Worm (Caenorhabditis elegans): Measurements from ENCODE around the gene C45G9.6.
A peak's percentile ranks its signal among the peaks of the same experiment; 100 is the strongest.

C45G9.6 gene

ce11 chrIII:5036158-5036557, at the start of gene C45G9.6:
TSS of gene C45G9.6 (plus strand) at chrIII:5036458.
- TF ChIP-seq ces-1 (GFP tag; optimal IDR thresholded peaks at IDR 0.05) (no peak), nhr-12 (tag; optimal IDR thresholded peaks at IDR 0.05) (no peak), nhr-76 (tag; optimal IDR thresholded peaks at IDR 0.05) (no peak)

- no peak for TF ChIP-seq mls-2 (tag; optimal IDR thresholded peaks at IDR 0.05)
- TF ChIP-seq pha-4 (tag; optimal IDR thresholded peaks at IDR 0.05) = no peak
- TF ChIP-seq sem-2 (GFP tag; optimal IDR thresholded peaks at IDR 0.05) = no peak
- no peak for TF ChIP-seq ceh-39 (tag; optimal IDR thresholded peaks at IDR 0.05)
- no peak for TF ChIP-seq mab-5 (tag; optimal IDR thresholded peaks at IDR 0.05)
- no peak for TF ChIP-seq unc-39 (tag; optimal IDR thresholded peaks at IDR 0.05)
- peak; percentile 8 for TF ChIP-seq lin-13 (tag; optimal IDR thresholded peaks at IDR 0.05)
- no peak for TF ChIP-seq zip-8 (tag; optimal IDR thresholded peaks at IDR 0.05)
- TF ChIP-seq unc-62 (GFP tag; optimal IDR thresholded peaks at IDR 0.05) = no peak
- TF ChIP-seq bed-3 (GFP tag; optimal IDR thresholded peaks at IDR 0.05) = no peak
- TF ChIP-seq ces-1 (GFP tag; optimal IDR thresholded peaks at IDR 0.05) = no peak
- peak; percentile 3 for TF ChIP-seq mep-1 (tag; optimal IDR thresholded peaks at IDR 0.05)
- TF ChIP-seq nhr-237 (tag; optimal IDR thresholded peaks at IDR 0.05) = no peak
Measured at ce11 chrIII:4986790-4987259, 49.4 kb upstream of the C45G9.6 start, which contains the start of the genes C27F2.10 and wdr-60. TSS of gene C27F2.10 (minus strand) at chrIII:4986898. TSS of gene wdr-60 (plus strand) at chrIII:4987209.

- TF ChIP-seq cnd-1 (tag; optimal IDR thresholded peaks at IDR 0.05) (no peak), ztf-11 (tag; optimal IDR thresholded peaks at IDR 0.05) (no peak), unc-62 (GFP tag; optimal IDR thresholded peaks at IDR 0.05) (no peak)
Measured at ce11 chrIII:4987666-4988065, 48.6 kb upstream of the C45G9.6 start.

ce11 chrIII:4998111-4998859, 38.0 kb upstream of the C45G9.6 start, which contains the start of gene tmem-131:
TSS of gene tmem-131 (minus strand) at chrIII:4998161.
- TF ChIP-seq unc-120 (tag; optimal IDR thresholded peaks at IDR 0.05; ENCODE audit: poor library complexity, severe bottlenecking) (no peak), lsy-2 (tag; optimal IDR thresholded peaks at IDR 0.05) (no peak), nhr-12 (tag; optimal IDR thresholded peaks at IDR 0.05) (no peak), zip-8 (tag; optimal IDR thresholded peaks at IDR 0.05) (no peak), unc-39 (tag; optimal IDR thresholded peaks at IDR 0.05) (no peak), cnd-1 (tag; optimal IDR thresholded peaks at IDR 0.05) (no peak), nhr-76 (tag; optimal IDR thresholded peaks at IDR 0.05) (no peak), sptf-1 (tag; optimal IDR thresholded peaks at IDR 0.05) (no peak), elt-1 (tag; optimal IDR thresholded peaks at IDR 0.05; ENCODE audit: borderline replicate concordance, insufficient read depth) (no peak), elt-3 (tag; optimal IDR thresholded peaks at IDR 0.05) (no peak), nhr-28 (tag; optimal IDR thresholded peaks at IDR 0.05) (no peak)

ce11 chrIII:4998956-4999425, 37.3 kb upstream of the C45G9.6 start, which contains the start of gene smcr-8:
TSS of gene smcr-8 (plus strand) at chrIII:4999375.
- TF ChIP-seq snpc-4 (tag; optimal IDR thresholded peaks at IDR 0.05) (no peak), nhr-2 (tag; optimal IDR thresholded peaks at IDR 0.05) (no peak), nhr-76 (tag; optimal IDR thresholded peaks at IDR 0.05) (no peak), hlh-1 (tag; optimal IDR thresholded peaks at IDR 0.05) (no peak), bed-3 (GFP tag; optimal IDR thresholded peaks at IDR 0.05) (no peak), cnd-1 (tag; optimal IDR thresholded peaks at IDR 0.05) (no peak), pha-4 (tag; optimal IDR thresholded peaks at IDR 0.05) (no peak), sptf-1 (tag; optimal IDR thresholded peaks at IDR 0.05) (no peak), mls-2 (tag; optimal IDR thresholded peaks at IDR 0.05) (no peak), nhr-28 (tag; optimal IDR thresholded peaks at IDR 0.05) (no peak), sem-2 (GFP tag; optimal IDR thresholded peaks at IDR 0.05) (no peak), ztf-11 (tag; optimal IDR thresholded peaks at IDR 0.05) (no peak), unc-39 (tag; optimal IDR thresholded peaks at IDR 0.05) (no peak), blmp-1 (tag; optimal IDR thresholded peaks at IDR 0.05) (no peak), mep-1 (tag; optimal IDR thresholded peaks at IDR 0.05) (no peak), mab-5 (tag; optimal IDR thresholded peaks at IDR 0.05) (no peak), drap-1 (GFP tag; optimal IDR thresholded peaks at IDR 0.05) (no peak), lsy-2 (tag; optimal IDR thresholded peaks at IDR 0.05) (no peak)

- TF ChIP-seq ceh-39 (tag; optimal IDR thresholded peaks at IDR 0.05) (no peak), nhr-12 (tag; optimal IDR thresholded peaks at IDR 0.05) (no peak), ham-2 (GFP tag; optimal IDR thresholded peaks at IDR 0.05) (no peak), unc-39 (tag; optimal IDR thresholded peaks at IDR 0.05) (no peak), M03D4.4 (tag; optimal IDR thresholded peaks at IDR 0.05) (no peak), elt-3 (tag; optimal IDR thresholded peaks at IDR 0.05) (no peak), mab-5 (tag; optimal IDR thresholded peaks at IDR 0.05) (no peak), zip-8 (tag; optimal IDR thresholded peaks at IDR 0.05) (no peak), bed-3 (GFP tag; optimal IDR thresholded peaks at IDR 0.05) (no peak), lin-32 (GFP tag; optimal IDR thresholded peaks at IDR 0.05) (no peak), ztf-11 (tag; optimal IDR thresholded peaks at IDR 0.05) (no peak), nhr-2 (tag; optimal IDR thresholded peaks at IDR 0.05) (no peak), sem-2 (GFP tag; optimal IDR thresholded peaks at IDR 0.05) (no peak)
Measured at ce11 chrIII:5002231-5002630, 34.0 kb upstream of the C45G9.6 start, which contains the start of gene R144.10. TSS of gene R144.10 (minus strand) at chrIII:5002331.

All from whole organism, mixed stage, embryonic.